Worm (Caenorhabditis elegans) whole organism, mixed stage, embryonic: ENCODE data around the gene clec-122.

Source experiments
- elt-1 ChIP-seq: sonication (generic microtip); optimal IDR thresholded peaks from 2 replicates; lab custom pipeline; 2017; ENCODE audit warnings: missing genetic modification characterization, mild to moderate bottlenecking, missing compliant biosample characterization, antibody characterized with exemption, moderate library complexity, borderline replicate concordance; ENCODE audit not compliant: insufficient read depth
- elt-3 ChIP-seq: fragments of 150-350 bp; optimal IDR thresholded peaks from 2 replicates; lab custom pipeline; 2014; ENCODE audit warnings: missing biosample characterization, missing genetic modification characterization
- lin-13 ChIP-seq: fragments of 150-350 bp; optimal IDR thresholded peaks from 2 replicates; lab custom pipeline; 2014; ENCODE audit warnings: missing biosample characterization, missing genetic modification characterization
- lsy-2 ChIP-seq: fragments of 150-350 bp; optimal IDR thresholded peaks from 2 replicates; lab custom pipeline; 2014; ENCODE audit warnings: missing biosample characterization, missing genetic modification characterization
- mls-2 ChIP-seq: sonication (generic microtip); optimal IDR thresholded peaks from 2 replicates; lab custom pipeline; 2016; ENCODE audit warnings: mild to moderate bottlenecking, missing genetic modification characterization, moderate library complexity, missing compliant biosample characterization
- nhr-237 ChIP-seq: fragments of 150-350 bp; optimal IDR thresholded peaks from 2 replicates; lab custom pipeline; 2014; ENCODE audit warnings: missing biosample characterization, missing genetic modification characterization
- nhr-28 ChIP-seq: fragments of 150-350 bp; optimal IDR thresholded peaks from 2 replicates; lab custom pipeline; 2014; ENCODE audit warnings: missing biosample characterization, missing genetic modification characterization
- pha-4 ChIP-seq: fragments of 150-350 bp; optimal IDR thresholded peaks from 2 replicates; lab custom pipeline; 2018; ENCODE audit warnings: missing biosample characterization, missing genetic modification reagents, missing genetic modification characterization
- sptf-1 ChIP-seq: sonication (generic microtip); optimal IDR thresholded peaks from 2 replicates; lab custom pipeline; 2017; ENCODE audit warnings: mild to moderate bottlenecking, missing genetic modification characterization, moderate library complexity, missing compliant biosample characterization
- unc-62 ChIP-seq: fragments of 150-350 bp; optimal IDR thresholded peaks from 2 replicates; lab custom pipeline; 2014; ENCODE audit warnings: missing biosample characterization, missing genetic modification reagents, missing genetic modification characterization
- ztf-11 ChIP-seq: fragments of 150-350 bp; optimal IDR thresholded peaks from 2 replicates; lab custom pipeline; 2014; ENCODE audit warnings: missing biosample characterization, missing genetic modification characterization

ce11 chrII:3067447-3067846, 38.4 kb upstream of the clec-122 start:
- TF ChIP-seq elt-3 (tag; lab: Kevin White, UChicago) (no peak), ztf-11 (tag; lab: Kevin White, UChicago) (no peak), nhr-28 (no peak), unc-62 (no peak), sptf-1 (tag; lab: Kevin White, UChicago) (no peak), mls-2 (tag; lab: Kevin White, UChicago) (no peak), lsy-2 (tag; lab: Kevin White, UChicago) (no peak), nhr-237 (tag; lab: Kevin White, UChicago) (no peak), pha-4 (tag; lab: Kevin White, UChicago) (no peak), lin-13 (no peak), elt-1 (tag; lab: Kevin White, UChicago) (no peak)
